Worm (Caenorhabditis elegans): ENCODE results near the gene Y53G8AR.6.

Gene Y53G8AR.6

DNA sequence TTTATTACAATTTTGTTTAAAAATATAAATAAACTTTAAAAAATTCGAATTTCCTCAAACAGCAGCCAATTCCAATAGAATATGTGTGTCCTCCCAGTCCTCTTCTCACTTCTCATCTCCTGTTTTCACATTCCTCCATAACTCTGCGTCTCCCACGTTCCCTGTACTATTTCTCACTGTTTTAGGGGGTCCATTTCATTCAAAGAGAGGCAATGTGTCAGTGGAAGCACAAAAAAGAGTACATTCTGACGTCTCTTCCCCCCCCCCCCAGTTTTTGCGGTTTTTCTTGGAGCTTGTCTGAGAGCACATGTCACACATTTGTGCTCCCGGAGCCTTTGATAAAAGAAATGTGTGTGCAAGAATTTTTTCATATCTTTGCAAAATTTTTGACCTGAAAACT lies 10.0 kb downstream of the Y53G8AR.6 start (continued):
- peak in 1 of 3 experiments; percentile 42 for TF ChIP-seq ceh-82 (tag; optimal IDR thresholded peaks at IDR 0.05)

DNA sequence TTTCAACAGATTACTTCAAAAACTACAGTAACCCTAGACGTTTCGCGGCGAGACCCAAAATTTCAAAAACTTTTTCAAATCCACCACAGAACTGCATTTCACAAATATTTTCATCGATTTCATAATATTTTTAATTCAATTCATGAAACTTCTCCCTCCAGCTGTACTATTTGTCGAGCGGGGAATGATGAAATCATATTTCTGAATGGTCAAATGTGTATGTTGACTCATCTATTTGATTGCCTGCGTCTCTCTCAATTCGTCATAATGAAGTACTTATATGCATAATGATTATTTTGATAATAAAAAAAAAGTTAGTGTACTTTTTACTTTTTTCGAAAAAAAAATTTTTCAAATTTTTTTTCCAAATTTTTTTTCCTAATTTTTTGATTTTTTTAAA lies 11.8 kb downstream of the Y53G8AR.6 start:
- TF ChIP-seq ces-1 (GFP tag; optimal IDR thresholded peaks at IDR 0.05) (no peak), nhr-85 (tag) (no peak), skn-1 (tag; optimal IDR thresholded peaks at IDR 0.05) (peak; percentile 70), nhr-28 (tag; optimal IDR thresholded peaks at IDR 0.05) (no peak), lin-39 (tag; optimal IDR thresholded peaks at IDR 0.05) (no peak), zip-4 (GFP tag; optimal IDR thresholded peaks at IDR 0.05) (no peak), jun-1 (tag; optimal IDR thresholded peaks at IDR 0.05) (peak; percentile 62), efl-1 (optimal IDR thresholded peaks at IDR 0.05) (no peak), efl-1 (GFP tag; optimal IDR thresholded peaks at IDR 0.05 in 1 of 2) (no peak), egl-13 (tag; optimal IDR thresholded peaks at IDR 0.05) (no peak), hpl-2 (GFP tag; optimal IDR thresholded peaks at IDR 0.05) (no peak), fos-1 (tag; optimal IDR thresholded peaks at IDR 0.05) (no peak)

DNA sequence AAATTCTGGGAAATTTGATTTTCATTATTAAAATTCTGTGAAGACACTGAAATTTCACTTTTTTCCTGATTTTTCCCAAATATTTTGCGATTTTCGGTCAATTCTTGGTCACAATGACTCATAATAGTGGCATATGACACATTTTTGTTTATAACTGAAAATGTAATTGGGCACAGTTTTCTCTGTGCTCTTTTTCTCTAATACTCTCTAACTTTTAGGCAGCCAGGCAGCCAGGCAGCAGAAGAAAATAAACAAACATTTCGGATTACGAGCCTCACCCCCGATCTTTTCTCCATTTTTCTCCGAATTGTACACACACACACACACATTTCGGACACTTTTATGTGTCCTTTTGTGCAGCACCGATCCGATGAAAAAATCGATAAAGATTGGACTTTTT lies 12.8 kb downstream of the Y53G8AR.6 start:
- peak; percentile 51 for TF ChIP-seq lin-14 (GFP tag; optimal IDR thresholded peaks at IDR 0.05)
- peak; percentile 0 for TF ChIP-seq fos-1 (tag; optimal IDR thresholded peaks at IDR 0.05)
- TF ChIP-seq ceh-82 (tag; optimal IDR thresholded peaks at IDR 0.05): peak in 1 of 3 experiments; percentile 9
- TF ChIP-seq nhr-20 (tag; optimal IDR thresholded peaks at IDR 0.05): no peak
- TF ChIP-seq snpc-4 (tag; optimal IDR thresholded peaks at IDR 0.05): no peak
- TF ChIP-seq tlp-1 (tag; optimal IDR thresholded peaks at IDR 0.05): no peak
- peak; percentile 21 for TF ChIP-seq nhr-71 (tag; optimal IDR thresholded peaks at IDR 0.05)
- TF ChIP-seq ceh-90 (tag; optimal IDR thresholded peaks at IDR 0.05): no peak
- TF ChIP-seq nhr-77 (tag; optimal IDR thresholded peaks at IDR 0.05): peak; percentile 7
- no peak for TF ChIP-seq lsy-2 (tag; optimal IDR thresholded peaks at IDR 0.05)
- peak; percentile 20 for TF ChIP-seq irx-1 (tag; optimal IDR thresholded peaks at IDR 0.05)
- TF ChIP-seq C04F5.9 (tag; optimal IDR thresholded peaks at IDR 0.05): no peak

DNA sequence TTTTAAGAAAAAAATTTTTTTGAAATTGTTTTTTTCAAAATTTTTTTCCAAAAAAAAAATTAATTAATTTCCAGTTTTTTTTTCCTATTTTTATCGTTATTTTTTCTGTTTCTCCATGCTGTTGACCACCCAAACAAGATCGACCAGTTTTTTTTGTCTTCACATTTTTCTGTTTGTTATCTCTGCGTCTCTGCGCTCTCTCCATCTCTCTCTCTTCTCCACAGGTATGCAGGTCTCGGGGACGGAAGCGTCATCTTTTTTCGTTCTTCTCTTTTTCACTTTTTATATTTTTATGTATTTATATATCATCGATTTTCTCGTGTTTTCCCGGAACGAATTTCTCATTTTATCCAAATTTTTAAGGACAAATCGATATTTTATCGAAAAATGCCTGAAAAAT lies 14.4 kb downstream of the Y53G8AR.6 start:
- peak in 1 of 2 experiments; percentile 4 for TF ChIP-seq efl-1 (optimal IDR thresholded peaks at IDR 0.05)
- TF ChIP-seq efl-1 (GFP tag; optimal IDR thresholded peaks at IDR 0.05 in 1 of 2): no peak
- TF ChIP-seq snu-23 (GFP tag; optimal IDR thresholded peaks at IDR 0.05): peak; percentile 27
- peak; percentile 4 for TF ChIP-seq skn-1 (tag; optimal IDR thresholded peaks at IDR 0.05)
- TF ChIP-seq nhr-237 (tag; optimal IDR thresholded peaks at IDR 0.05): no peak
- peak; percentile 28 for TF ChIP-seq nhr-71 (tag; optimal IDR thresholded peaks at IDR 0.05)
- TF ChIP-seq mep-1 (tag; optimal IDR thresholded peaks at IDR 0.05): peak; percentile 37
- TF ChIP-seq lin-35 (GFP tag; optimal IDR thresholded peaks at IDR 0.05): peak in 1 of 2 experiments; percentile 20
- peak; percentile 91 for TF ChIP-seq blmp-1 (tag; optimal IDR thresholded peaks at IDR 0.05)
- TF ChIP-seq mef-2 (tag; optimal IDR thresholded peaks at IDR 0.05): no peak
- no peak for TF ChIP-seq lin-39 (tag; optimal IDR thresholded peaks at IDR 0.05)
- no peak for TF ChIP-seq lin-14 (GFP tag; optimal IDR thresholded peaks at IDR 0.05)

DNA sequence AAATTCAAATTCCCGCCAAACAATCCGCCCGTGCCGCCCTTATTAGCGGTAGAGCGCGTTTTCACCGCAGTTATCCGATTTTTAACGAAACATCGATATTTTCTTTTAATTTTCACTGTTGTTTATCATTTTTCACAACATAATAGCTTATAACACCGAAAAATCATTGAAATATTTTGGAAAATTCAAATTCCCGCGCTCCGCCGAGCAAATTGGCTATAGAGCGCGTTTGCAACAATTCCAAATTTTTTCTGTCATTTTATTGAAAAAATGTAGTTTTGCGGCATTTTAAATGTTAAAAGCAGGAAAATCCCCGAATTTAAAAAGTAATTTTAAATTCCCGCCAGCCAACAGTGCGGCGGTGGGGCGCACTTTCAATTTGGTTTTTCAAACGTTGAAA lies 15.2 kb downstream of the Y53G8AR.6 start:
- TF ChIP-seq nhr-85 (tag) (no peak), zag-1 (tag; optimal IDR thresholded peaks at IDR 0.05) (no peak), unc-62 (GFP tag; optimal IDR thresholded peaks at IDR 0.05) (no peak), blmp-1 (tag; optimal IDR thresholded peaks at IDR 0.05) (no peak), jun-1 (tag; optimal IDR thresholded peaks at IDR 0.05) (no peak), ama-1 (optimal IDR thresholded peaks at IDR 0.05) (no peak), lir-3 (tag; optimal IDR thresholded peaks at IDR 0.05; ENCODE audit: poor library complexity) (no peak), hlh-4 (tag; optimal IDR thresholded peaks at IDR 0.05) (no peak)

Data from whole organism, L1 larva.